Fruit fly (Drosophila melanogaster) whole organism, larva: ENCODE measurements around the gene CG14795.

Source experiments
- noc ChIP-seq: fragments of 200-800 bp; sonication (Bioruptor generic); optimal IDR thresholded peaks from 3 replicates; lab custom pipeline; 2019; ENCODE audit warnings: missing biosample characterization, mild to moderate bottlenecking, missing genetic modification characterization, moderate library complexity

Gene CG14795

dm6 chrX:1512753-1513226 is at the start of gene CG14795:
CG14795 (minus strand) TSS chrX:1512803.
- TF ChIP-seq noc: no peak

dm6 chrX:1562079-1562727 is 49.6 kb upstream of the CG14795 start:
- TF ChIP-seq noc: no peak

dm6 chrX:1560042-1561019 is 47.7 kb upstream of the CG14795 start:
- no peak for TF ChIP-seq noc

dm6 chrX:1538638-1539037 is 26.0 kb upstream of the CG14795 start:
- TF ChIP-seq noc: no peak

dm6 chrX:1535234-1535925 is 22.8 kb upstream of the CG14795 start:
- TF ChIP-seq noc: no peak

- no peak for TF ChIP-seq noc
Observed at dm6 chrX:1517618-1518017, 5.0 kb upstream of the CG14795 start.

dm6 chrX:1513865-1514264 is 1.3 kb upstream of the CG14795 start:
- no peak for TF ChIP-seq noc

- no peak for TF ChIP-seq noc
Observed at dm6 chrX:1508241-1508823, 4.3 kb downstream of the CG14795 start.

- no peak for TF ChIP-seq noc
Observed at dm6 chrX:1507751-1508150, 4.9 kb downstream of the CG14795 start, which contains the start of gene Nmdar2. Nmdar2 (minus strand) TSS chrX:1507809.

- TF ChIP-seq noc: peak; percentile 59
Observed at dm6 chrX:1482840-1483518, 29.6 kb downstream of the CG14795 start, which contains the start of the genes sta and inc. sta (minus strand) TSS chrX:1483413. inc (plus strand) TSS chrX:1483479.

- no peak for TF ChIP-seq noc
Observed at dm6 chrX:1480426-1480825, 32.2 kb downstream of the CG14795 start.

- no peak for TF ChIP-seq noc
Observed at dm6 chrX:1478276-1479122, 34.1 kb downstream of the CG14795 start, which contains the start of gene rush. rush (plus strand) TSS chrX:1478552.

- no peak for TF ChIP-seq noc
Observed at dm6 chrX:1476848-1477247, 35.8 kb downstream of the CG14795 start, which contains the start of the genes Rab27 and mei-38. Rab27 (minus strand) TSS chrX:1476974. mei-38 (plus strand) TSS chrX:1477063.

dm6 chrX:1476436-1476835 is 36.2 kb downstream of the CG14795 start:
- TF ChIP-seq noc: no peak

- no peak for TF ChIP-seq noc
Observed at dm6 chrX:1472222-1472621, 40.4 kb downstream of the CG14795 start, which contains the start of gene CG14780. CG14780 (plus strand) TSS chrX:1472522.
